Worm (Caenorhabditis elegans): ENCODE data around the gene F54B11.4.

Gene F54B11.4

ce11 chrX:13574029-13574428 is 18.4 kb upstream of the F54B11.4 start:
- TF ChIP-seq zag-1 (tag; optimal IDR thresholded peaks at IDR 0.05) = no peak
- TF ChIP-seq hmg-1.1 (GFP tag; IDR thresholded peaks at IDR 0.05) = no peak
- no peak for TF ChIP-seq rbr-2 (tag; optimal IDR thresholded peaks at IDR 0.05)
- no peak for TF ChIP-seq hlh-11 (tag; optimal IDR thresholded peaks at IDR 0.05)

ce11 chrX:13578483-13578882 is 14.0 kb upstream of the F54B11.4 start, which contains the start of gene F54B11.11:
F54B11.11 (plus strand) TSS chrX:13578783.
- TF ChIP-seq nhr-102 (tag; optimal IDR thresholded peaks at IDR 0.05) = no peak
- no peak for TF ChIP-seq ama-1 (optimal IDR thresholded peaks at IDR 0.05)
- TF ChIP-seq lin-39 (tag; optimal IDR thresholded peaks at IDR 0.05) = no peak
- TF ChIP-seq daf-19 (GFP tag; conservative IDR thresholded peaks at IDR 0.05) = no peak
- no peak for TF ChIP-seq lim-7 (GFP tag; IDR thresholded peaks at IDR 0.05)
- TF ChIP-seq jun-1 (tag; optimal IDR thresholded peaks at IDR 0.05) = no peak
- no peak for TF ChIP-seq mdl-1 (tag; optimal IDR thresholded peaks at IDR 0.05)
- TF ChIP-seq php-3 (GFP tag; IDR thresholded peaks at IDR 0.05) = no peak
- no peak for TF ChIP-seq arid-1 (GFP tag; conservative IDR thresholded peaks at IDR 0.05)
- TF ChIP-seq ces-1 (GFP tag; optimal IDR thresholded peaks at IDR 0.05) = no peak
- TF ChIP-seq D1046.2 (GFP tag; IDR thresholded peaks at IDR 0.05) = no peak
- no peak for TF ChIP-seq spr-1 (tag; optimal IDR thresholded peaks at IDR 0.05)

ce11 chrX:13581820-13582219 is 10.6 kb upstream of the F54B11.4 start, which contains the start of gene F54B11.10:
F54B11.10 (plus strand) TSS chrX:13582120.
- TF ChIP-seq T26A8.4 (GFP tag; IDR thresholded peaks at IDR 0.05) = no peak
- TF ChIP-seq Y105C5A.15 (GFP tag; IDR thresholded peaks at IDR 0.05) = no peak
- TF ChIP-seq hmg-1.1 (GFP tag; IDR thresholded peaks at IDR 0.05) = no peak
- no peak for TF ChIP-seq nhr-10 (tag; optimal IDR thresholded peaks at IDR 0.05)
- no peak for TF ChIP-seq hlh-30 (tag; optimal IDR thresholded peaks at IDR 0.05; ENCODE audit: insufficient read depth)
- TF ChIP-seq egl-43 (GFP tag; IDR thresholded peaks at IDR 0.05) = no peak
- no peak for TF ChIP-seq dmd-6 (GFP tag; IDR thresholded peaks at IDR 0.05)
- no peak for TF ChIP-seq unc-62 (GFP tag; optimal IDR thresholded peaks at IDR 0.05 in 1 of 2)
- no peak for TF ChIP-seq unc-62 (tag; optimal IDR thresholded peaks at IDR 0.05)
- TF ChIP-seq ctbp-1 (GFP tag; IDR thresholded peaks at IDR 0.05) = no peak
- TF ChIP-seq daf-19 (GFP tag; conservative IDR thresholded peaks at IDR 0.05) = no peak

ce11 chrX:13583895-13584344 is 8.5 kb upstream of the F54B11.4 start:
- TF ChIP-seq saeg-2 (GFP tag; IDR thresholded peaks at IDR 0.05) (0 out of 2 replicates have a peak, but pooled peaks have one; percentile 16), hlh-11 (tag; optimal IDR thresholded peaks at IDR 0.05) (peak; percentile 87), dve-1 (tag; optimal IDR thresholded peaks at IDR 0.05; ENCODE audit: insufficient read depth) (peak; percentile 8), nhr-102 (tag; optimal IDR thresholded peaks at IDR 0.05) (peak; percentile 65), ceh-44 (GFP tag; IDR thresholded peaks at IDR 0.05) (no peak), mxl-3 (GFP tag; optimal IDR thresholded peaks at IDR 0.05) (peak; percentile 42), nhr-28 (tag; optimal IDR thresholded peaks at IDR 0.05) (peak; percentile 17), hmg-1.1 (GFP tag; IDR thresholded peaks at IDR 0.05) (peak; percentile 48; the same call in 1 of the 2 replicates), T26A8.4 (GFP tag; IDR thresholded peaks at IDR 0.05) (no peak; the same call in 1 of the 2 replicates), dpl-1 (GFP tag; optimal IDR thresholded peaks at IDR 0.05) (peak; percentile 13), daf-16 (GFP tag; optimal IDR thresholded peaks at IDR 0.05) (peak; percentile 18 to 32), daf-16 (tag; optimal IDR thresholded peaks at IDR 0.05) (peak; percentile 80), nhr-48 (tag; optimal IDR thresholded peaks at IDR 0.05) (peak; percentile 39), nhr-25 (tag; optimal IDR thresholded peaks at IDR 0.05; ENCODE audit: borderline replicate concordance, insufficient read depth) (peak; percentile 24), hif-1 (tag; optimal IDR thresholded peaks at IDR 0.05) (peak in 1 of 2 experiments; percentile 42), nhr-42 (GFP tag; IDR thresholded peaks at IDR 0.05) (0 out of 2 replicates have a peak, but pooled peaks have one; percentile 28), rbr-2 (tag; optimal IDR thresholded peaks at IDR 0.05) (peak; percentile 36), mxl-2 (GFP tag; conservative IDR thresholded peaks at IDR 0.05) (no peak), mdt-29 (GFP tag; IDR thresholded peaks at IDR 0.05) (no peak), mes-2 (tag; optimal IDR thresholded peaks at IDR 0.05; ENCODE audit: poor library complexity, severe bottlenecking) (peak; percentile 60), ceh-28 (tag; optimal IDR thresholded peaks at IDR 0.05) (no peak), aha-1 (tag) (peak; percentile 99), fkh-10 (GFP tag; optimal IDR thresholded peaks at IDR 0.05) (no peak), sdz-12 (GFP tag; optimal IDR thresholded peaks at IDR 0.05) (no peak), spr-1 (tag; optimal IDR thresholded peaks at IDR 0.05) (peak; percentile 1), F37D6.2 (tag; optimal IDR thresholded peaks at IDR 0.05) (no peak), zip-2 (tag; optimal IDR thresholded peaks at IDR 0.05) (peak; percentile 4)
